Fruit fly (Drosophila melanogaster) Kc167 (cell line): ENCODE measurements around the gene CG42592.

Experiments used
- psq ChIP-seq: fragments of >200 bp; optimal IDR thresholded peaks from 2 replicates; lab custom pipeline; 2017; ENCODE audit warnings: missing external identifiers
- ttk ChIP-seq: sonication (Bioruptor generic); optimal IDR thresholded peaks from 2 replicates; lab custom pipeline; 2017; ENCODE audit warnings: missing external identifiers

dm6 chr3R:29834759-29835709 lies 1.1 kb downstream of the CG42592 start, which contains the start of gene Atg16:
- TF ChIP-seq psq (lab: Kevin White, UChicago) (no peak), ttk (lab: Kevin White, UChicago) (no peak)
